Fruit fly (Drosophila melanogaster) whole organism, embryonic: ENCODE results near the gene CG14246.
A peak's percentile ranks its signal among the peaks of the same experiment; 100 is the strongest.

Experiments used
- ATbp ChIP-seq: fragments of 200-800 bp; sonication (Bioruptor generic); optimal IDR thresholded peaks from 2 replicates; lab custom pipeline; 2017; ENCODE audit warnings: missing biosample characterization, mild to moderate bottlenecking, missing genetic modification characterization, missing genetic modification reagents
- Adf1 ChIP-seq: fragments of 200-800 bp; sonication (Bioruptor generic); IDR thresholded peaks from 2 replicates; pipeline ENCODE4 v1.3.6; 2022; ENCODE audit warnings: missing biosample characterization, missing genetic modification characterization
- CG11456 ChIP-seq: fragments of 200-800 bp; sonication (Bioruptor generic); IDR thresholded peaks from 3 replicates; pipeline ENCODE4 v1.3.6; 2022; ENCODE audit warnings: missing biosample characterization, missing genetic modification characterization
- CG12071 ChIP-seq: fragments of 200-800 bp; sonication (Bioruptor generic); optimal IDR thresholded peaks from 3 replicates; lab custom pipeline; 2018; ENCODE audit warnings: missing biosample characterization, mild to moderate bottlenecking, missing genetic modification characterization
- CG13296 ChIP-seq: fragments of 200-800 bp; sonication (Bioruptor generic); optimal IDR thresholded peaks from 3 replicates; lab custom pipeline; 2018; ENCODE audit warnings: missing biosample characterization, mild to moderate bottlenecking, missing genetic modification characterization
- CG14441 ChIP-seq: fragments of 200-800 bp; sonication (Bioruptor generic); IDR thresholded peaks from 2 replicates; pipeline ENCODE4 v1.3.6; 2022; ENCODE audit warnings: missing biosample characterization, missing genetic modification characterization
- CG1602 ChIP-seq: fragments of 200-800 bp; sonication (Bioruptor generic); optimal IDR thresholded peaks from 3 replicates; lab custom pipeline; 2016; ENCODE audit warnings: missing biosample characterization, missing genetic modification characterization
- CG16779 ChIP-seq: fragments of 200-800 bp; sonication (Bioruptor generic); IDR thresholded peaks from 2 replicates; pipeline ENCODE4 v1.3.6; 2022; ENCODE audit warnings: missing biosample characterization, missing genetic modification characterization
- CG18262 ChIP-seq: fragments of 200-800 bp; optimal IDR thresholded peaks from 3 replicates; lab custom pipeline; 2019; ENCODE audit warnings: missing biosample characterization, mild to moderate bottlenecking, missing genetic modification characterization, moderate library complexity
- CG18764 ChIP-seq: fragments of 200-800 bp; sonication (Bioruptor generic); optimal IDR thresholded peaks from 3 replicates; lab custom pipeline; 2016; ENCODE audit warnings: missing biosample characterization, missing genetic modification characterization
- CG2712 ChIP-seq: fragments of 200-800 bp; optimal IDR thresholded peaks from 3 replicates; lab custom pipeline; 2019; ENCODE audit warnings: missing biosample characterization, mild to moderate bottlenecking, missing genetic modification characterization, moderate library complexity
- CG2889 ChIP-seq: fragments of 200-800 bp; sonication (Bioruptor generic); IDR thresholded peaks from 3 replicates; pipeline ENCODE4 v1.3.6; 2022; ENCODE audit warnings: missing biosample characterization, missing genetic modification characterization
- CG3065 ChIP-seq: fragments of 200-800 bp; sonication (Bioruptor generic); optimal IDR thresholded peaks from 2 replicates; lab custom pipeline; 2016; ENCODE audit warnings: missing biosample characterization, missing genetic modification characterization
- CG3407 ChIP-seq: fragments of 200-800 bp; sonication (Bioruptor generic); optimal IDR thresholded peaks from 2 replicates; lab custom pipeline; 2018; ENCODE audit warnings: missing biosample characterization, mild to moderate bottlenecking, missing genetic modification characterization
- CG6272 ChIP-seq: fragments of 200-800 bp; sonication (Bioruptor generic); IDR thresholded peaks from 2 replicates; pipeline ENCODE4 v1.3.6; 2022; ENCODE audit warnings: missing biosample characterization, missing genetic modification characterization
- CG6765 ChIP-seq: fragments of 200-800 bp; sonication (Bioruptor generic); optimal IDR thresholded peaks from 3 replicates; lab custom pipeline; 2017; ENCODE audit warnings: missing biosample characterization, mild to moderate bottlenecking, missing genetic modification characterization
- CG6791 ChIP-seq: fragments of 200-800 bp; sonication (Bioruptor generic); IDR thresholded peaks from 3 replicates; pipeline ENCODE4 v1.3.6; 2022; ENCODE audit warnings: missing biosample characterization, missing genetic modification characterization; ENCODE audit not compliant: partially characterized antibody
- CG7928 ChIP-seq: fragments of 200-800 bp; sonication (Bioruptor generic); optimal IDR thresholded peaks from 2 replicates; lab custom pipeline; 2017; ENCODE audit warnings: missing biosample characterization, mild to moderate bottlenecking, missing genetic modification characterization
- CG9932 ChIP-seq: fragments of 200-800 bp; sonication (Bioruptor generic); IDR thresholded peaks from 2 replicates; pipeline ENCODE4 v1.3.6; 2022; ENCODE audit warnings: missing biosample characterization, missing genetic modification characterization
- CoRest ChIP-seq: fragments of 200-800 bp; sonication (Bioruptor generic); optimal IDR thresholded peaks from 3 replicates; lab custom pipeline; 2018; ENCODE audit warnings: missing biosample characterization, mild to moderate bottlenecking, missing genetic modification characterization, moderate library complexity
- Deaf1 ChIP-seq: fragments of 200-800 bp; optimal IDR thresholded peaks from 3 replicates; lab custom pipeline; 2019; ENCODE audit warnings: missing biosample characterization, mild to moderate bottlenecking, missing genetic modification characterization, moderate library complexity
- Doc2 ChIP-seq: fragments of 200-800 bp; sonication (Bioruptor generic); IDR thresholded peaks from 2 replicates; pipeline ENCODE4 v1.3.6; 2022; ENCODE audit warnings: missing biosample characterization, missing genetic modification characterization
- Hr3 ChIP-seq: fragments of 200-800 bp; sonication (Bioruptor generic); optimal IDR thresholded peaks from 3 replicates; lab custom pipeline; 2016; ENCODE audit warnings: missing biosample characterization, missing genetic modification characterization
- Hr51 ChIP-seq, 2 experiments: fragments of 200-800 bp; sonication (Bioruptor generic); optimal IDR thresholded peaks; 2 replicates in 1 of 2; 3 replicates in 1 of 2; lab custom pipeline; 2016 to 2018; ENCODE audit warnings: missing biosample characterization in 2 of 2, missing genetic modification characterization in 2 of 2, mild to moderate bottlenecking in 1 of 2, moderate library complexity in 1 of 2
- Jarid2 ChIP-seq: fragments of 200-800 bp; sonication (Bioruptor generic); optimal IDR thresholded peaks from 3 replicates; lab custom pipeline; 2017; ENCODE audit warnings: mild to moderate bottlenecking, missing biosample characterization, missing genetic modification reagents, missing genetic modification characterization
- NC2β ChIP-seq: fragments of 200-800 bp; sonication (Bioruptor generic); optimal IDR thresholded peaks from 2 replicates; lab custom pipeline; 2016; ENCODE audit warnings: missing biosample characterization, missing genetic modification characterization
- Opbp ChIP-seq: fragments of 200-800 bp; sonication (Bioruptor generic); IDR thresholded peaks from 3 replicates; pipeline ENCODE4 v1.3.6; 2022; ENCODE audit warnings: missing biosample characterization, missing genetic modification characterization; ENCODE audit not compliant: partially characterized antibody
- Ptx1 ChIP-seq: fragments of 200-800 bp; sonication (Bioruptor generic); IDR thresholded peaks from 2 replicates; pipeline ENCODE4 v1.3.6; 2022; ENCODE audit warnings: missing biosample characterization, missing genetic modification characterization
- Sox102F ChIP-seq: fragments of 200-800 bp; sonication (Bioruptor generic); optimal IDR thresholded peaks from 2 replicates; lab custom pipeline; 2018; ENCODE audit warnings: missing biosample characterization, mild to moderate bottlenecking, missing genetic modification characterization, moderate library complexity
- Trl ChIP-seq, 3 experiments: fragments of >200 bp in 2 of 3; fragments of 200-800 bp in 1 of 3; sonication (Bioruptor generic) in 1 of 3; optimal IDR thresholded peaks; 2 replicates in 1 of 3; 3 replicates in 2 of 3; lab custom pipeline; 2016 to 2017; ENCODE audit warnings: missing biosample characterization in 1 of 3, missing genetic modification characterization in 1 of 3
- amos ChIP-seq: fragments of 200-800 bp; sonication (Bioruptor generic); IDR thresholded peaks from 2 replicates; pipeline ENCODE4 v1.3.6; 2022; ENCODE audit warnings: missing biosample characterization, missing genetic modification characterization; ENCODE audit not compliant: partially characterized antibody
- aop ChIP-seq: fragments of 200-800 bp; sonication (Bioruptor generic); IDR thresholded peaks from 2 replicates; pipeline ENCODE4 v1.3.6; 2022; ENCODE audit warnings: missing biosample characterization, missing genetic modification characterization
- bab2 ChIP-seq: fragments of 200-800 bp; sonication (Bioruptor generic); optimal IDR thresholded peaks from 2 replicates; lab custom pipeline; 2016; ENCODE audit warnings: missing biosample characterization, missing genetic modification characterization
- chinmo ChIP-seq: fragments of 200-800 bp; sonication (Bioruptor generic); IDR thresholded peaks from 4 replicates; pipeline ENCODE4 v1.3.6; 2022; ENCODE audit warnings: missing biosample characterization, missing genetic modification characterization; ENCODE audit not compliant: partially characterized antibody
- corto ChIP-seq: fragments of 200-800 bp; sonication (Bioruptor generic); optimal IDR thresholded peaks from 2 replicates; lab custom pipeline; 2016; ENCODE audit warnings: missing biosample characterization, mild to moderate bottlenecking, missing genetic modification characterization, moderate library complexity
- ewg ChIP-seq: fragments of 200-800 bp; sonication (Bioruptor generic); optimal IDR thresholded peaks from 3 replicates; lab custom pipeline; 2017; ENCODE audit warnings: mild to moderate bottlenecking, missing biosample characterization, missing genetic modification reagents, missing genetic modification characterization
- hth ChIP-seq: fragments of >200 bp; optimal IDR thresholded peaks from 2 replicates; lab custom pipeline; 2017; ENCODE audit warnings: inconsistent platforms
- jumu ChIP-seq: fragments of 200-800 bp; sonication (Bioruptor generic); optimal IDR thresholded peaks from 3 replicates; lab custom pipeline; 2016; ENCODE audit warnings: missing biosample characterization, missing genetic modification characterization
- lab ChIP-seq: fragments of 200-800 bp; sonication (Bioruptor generic); optimal IDR thresholded peaks from 3 replicates; lab custom pipeline; 2017; ENCODE audit warnings: missing biosample characterization, missing genetic modification characterization, mild to moderate bottlenecking, moderate library complexity, missing genetic modification reagents
- lola ChIP-seq, 3 experiments: fragments of >200 bp in 2 of 3; fragments of 200-800 bp in 1 of 3; sonication (Bioruptor generic) in 1 of 3; optimal IDR thresholded peaks; 2 replicates each; lab custom pipeline; 2017 to 2019; ENCODE audit warnings: missing biosample characterization in 3 of 3, missing genetic modification characterization in 3 of 3, mild to moderate bottlenecking in 1 of 3, moderate library complexity in 1 of 3
- maf-S ChIP-seq: fragments of 200-800 bp; sonication (Bioruptor generic); optimal IDR thresholded peaks from 2 replicates; lab custom pipeline; 2016; ENCODE audit warnings: missing biosample characterization, missing genetic modification characterization
- nerfin-2 ChIP-seq: fragments of 200-800 bp; sonication (Bioruptor generic); IDR thresholded peaks from 2 replicates; pipeline ENCODE4 v1.3.6; 2022; ENCODE audit warnings: missing biosample characterization, missing genetic modification characterization; ENCODE audit not compliant: partially characterized antibody
- pb ChIP-seq: fragments of 200-800 bp; sonication (Bioruptor generic); optimal IDR thresholded peaks from 3 replicates; lab custom pipeline; 2016; ENCODE audit warnings: missing biosample characterization, missing genetic modification characterization
- scrt ChIP-seq: fragments of 200-800 bp; sonication (Bioruptor generic); optimal IDR thresholded peaks from 2 replicates; lab custom pipeline; 2018; ENCODE audit warnings: missing biosample characterization, mild to moderate bottlenecking, missing genetic modification characterization, moderate library complexity
- sens ChIP-seq: fragments of 200-800 bp; sonication (Bioruptor generic); peaks from one replicate; lab custom pipeline; 2016; ENCODE audit warnings: missing biosample characterization, missing genetic modification characterization
- sens-2 ChIP-seq: fragments of 200-800 bp; sonication (Bioruptor generic); IDR thresholded peaks from 2 replicates; pipeline ENCODE4 v1.3.6; 2022; ENCODE audit warnings: missing biosample characterization, missing genetic modification characterization
- sima ChIP-seq: fragments of 200-800 bp; sonication (Bioruptor generic); optimal IDR thresholded peaks from 2 replicates; lab custom pipeline; 2016; ENCODE audit warnings: missing biosample characterization, missing genetic modification characterization
- tio ChIP-seq: fragments of 200-800 bp; sonication (Bioruptor generic); optimal IDR thresholded peaks from 2 replicates; lab custom pipeline; 2017; ENCODE audit warnings: missing biosample characterization, missing genetic modification characterization, inconsistent platforms

Gene CG14246

DNA sequence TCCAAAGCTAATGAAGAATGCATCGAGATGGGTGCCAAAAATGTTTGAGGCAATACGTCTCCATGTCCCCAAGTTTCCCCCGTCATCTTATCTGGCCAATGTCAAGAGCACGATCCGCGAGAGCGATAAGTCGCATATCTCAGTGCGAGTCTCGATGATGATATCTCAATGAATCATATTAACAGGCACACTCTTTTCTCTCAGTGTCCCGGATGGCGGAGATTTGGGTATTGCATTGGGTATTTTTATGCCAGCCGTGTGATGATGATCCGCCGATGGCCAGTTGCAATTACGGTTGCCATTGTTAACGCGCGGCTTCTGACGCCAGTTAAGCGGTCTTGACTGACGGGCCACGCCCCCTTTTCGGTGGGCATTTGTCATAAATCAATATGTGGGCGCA lies at the start of gene CG14246:
Gene CG14246 (plus strand): TSS at position 301 of the 400 bp plus-strand sequence.
- no peak for TF ChIP-seq hth (lab: Kevin White, UChicago)
- TF ChIP-seq CG2889 = 0 out of 3 replicates have a peak, but pooled peaks have one; percentile 7

DNA sequence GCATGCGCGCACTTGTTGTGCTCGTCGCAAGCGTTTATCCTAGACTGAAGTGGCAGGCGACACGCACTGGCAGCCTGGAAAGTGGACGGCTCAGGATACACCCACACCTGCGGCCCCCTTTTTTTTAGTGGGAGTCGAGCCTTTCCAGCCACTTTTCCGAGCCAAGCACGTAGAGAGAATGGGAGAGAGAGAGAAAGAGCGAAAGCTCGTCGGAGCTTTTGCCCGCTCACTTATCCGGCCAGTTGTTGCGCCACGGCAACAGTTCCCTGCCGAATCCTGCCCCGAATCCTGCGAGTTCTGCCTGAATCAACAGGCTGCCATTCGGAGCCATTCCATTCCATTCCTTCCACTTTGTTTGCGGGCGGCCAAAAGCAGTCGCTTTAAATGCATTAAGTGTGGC lies 45.2 kb upstream of the CG14246 start, which contains the start of gene beat-VII:
Gene beat-VII (minus strand): TSS at position 20 of the 400 bp plus-strand sequence.
- TF ChIP-seq CG6791 (GFP tag; lab: Robert Waterston, UW) (no peak), CG6272 (GFP tag; lab: Robert Waterston, UW) (no peak), Doc2 (no peak), ewg (GFP tag; lab: Kevin White, UChicago) (peak; percentile 2), lola (GFP tag; optimal IDR thresholded peaks at IDR 0.05; lab: Kevin White, UChicago) (no peak), CG6765 (GFP tag; lab: Kevin White, UChicago) (no peak), CG13296 (GFP tag; lab: Kevin White, UChicago) (no peak), CG3407 (GFP tag; lab: Kevin White, UChicago) (no peak), Hr3 (GFP tag; lab: Kevin White, UChicago) (no peak), sens (GFP tag; lab: Kevin White, UChicago) (no peak), corto (no peak), lab (no peak), sens-2 (no peak), CG2712 (tag; lab: Kevin White, UChicago) (no peak), amos (GFP tag; lab: Robert Waterston, UW) (0 out of 2 replicates have a peak, but pooled peaks have one; percentile 3), CG11456 (GFP tag; lab: Robert Waterston, UW) (no peak), Opbp (GFP tag; lab: Robert Waterston, UW) (no peak), ATbp (GFP tag; lab: Kevin White, UChicago) (no peak), Trl (optimal IDR thresholded peaks at IDR 0.05; lab: Kevin White, UChicago) (peak; percentile 31 to 43), Trl (GFP tag; optimal IDR thresholded peaks at IDR 0.05; lab: Kevin White, UChicago) (no peak), sima (GFP tag; lab: Kevin White, UChicago) (no peak), maf-S (no peak), CG14441 (GFP tag; lab: Robert Waterston, UW) (no peak), CoRest (no peak), CG7928 (GFP tag; lab: Kevin White, UChicago) (no peak), nerfin-2 (GFP tag; lab: Robert Waterston, UW) (no peak), Hr51 (GFP tag; optimal IDR thresholded peaks at IDR 0.05; lab: Kevin White, UChicago) (no peak), bab2 (GFP tag; lab: Kevin White, UChicago) (no peak), aop (no peak), Deaf1 (tag; lab: Kevin White, UChicago) (peak; percentile 74), pb (GFP tag; lab: Kevin White, UChicago) (no peak), CG18262 (tag; lab: Kevin White, UChicago) (no peak), CG18764 (GFP tag; lab: Kevin White, UChicago) (no peak), Adf1 (GFP tag; lab: Robert Waterston, UW) (no peak), chinmo (0 out of 4 replicates have a peak, but pooled peaks have one; percentile 56), tio (GFP tag; lab: Kevin White, UChicago) (no peak), Sox102F (GFP tag; lab: Kevin White, UChicago) (no peak), NC2β (GFP tag; lab: Kevin White, UChicago) (no peak), Jarid2 (peak; percentile 18), CG1602 (GFP tag; lab: Kevin White, UChicago) (no peak), CG12071 (GFP tag; lab: Kevin White, UChicago) (no peak), Ptx1 (GFP tag; lab: Robert Waterston, UW) (no peak), CG16779 (GFP tag; lab: Robert Waterston, UW) (peak; percentile 77; the same call in 1 of the 2 replicates), jumu (GFP tag; lab: Kevin White, UChicago) (no peak), scrt (peak; percentile 100), CG9932 (0 out of 2 replicates have a peak, but pooled peaks have one; percentile 21), CG3065 (no peak)
